Fruit fly (Drosophila melanogaster) whole organism, embryonic: Measurements from ENCODE around the gene Sap30.

Experiments
- BEAF-32 ChIP-seq: fragments of 200-800 bp; sonication (Bioruptor generic); optimal IDR thresholded peaks from 3 replicates; lab custom pipeline; 2017; ENCODE audit warnings: missing biosample characterization, missing genetic modification characterization, mild to moderate bottlenecking, moderate library complexity, missing genetic modification reagents
- CG10274 ChIP-seq: fragments of 200-800 bp; sonication (Bioruptor generic); optimal IDR thresholded peaks from 3 replicates; lab custom pipeline; 2017; ENCODE audit warnings: missing biosample characterization, mild to moderate bottlenecking, missing genetic modification characterization
- CG10654 ChIP-seq: fragments of 200-800 bp; sonication (Bioruptor generic); optimal IDR thresholded peaks from 2 replicates; lab custom pipeline; 2016; ENCODE audit warnings: missing biosample characterization, missing genetic modification characterization
- CG11247 ChIP-seq: fragments of 200-800 bp; sonication (Bioruptor generic); IDR thresholded peaks from 2 replicates; pipeline ENCODE4 v1.3.6; 2022; ENCODE audit warnings: missing biosample characterization, missing genetic modification characterization
- CG11398 ChIP-seq: fragments of 200-800 bp; sonication (Bioruptor generic); optimal IDR thresholded peaks from 2 replicates; lab custom pipeline; 2016; ENCODE audit warnings: missing biosample characterization, missing genetic modification characterization
- CG11560 ChIP-seq: fragments of 200-800 bp; sonication (Bioruptor generic); IDR thresholded peaks from 3 replicates; pipeline ENCODE4 v1.3.6; 2022; ENCODE audit warnings: missing biosample characterization, missing genetic modification characterization
- CG11696 ChIP-seq: fragments of 200-800 bp; sonication (Bioruptor generic); IDR thresholded peaks from 2 replicates; pipeline ENCODE4 v1.3.6; 2022; ENCODE audit warnings: missing biosample characterization, missing genetic modification characterization
- CG14441 ChIP-seq: fragments of 200-800 bp; sonication (Bioruptor generic); IDR thresholded peaks from 2 replicates; pipeline ENCODE4 v1.3.6; 2022; ENCODE audit warnings: missing biosample characterization, missing genetic modification characterization
- CG15479 ChIP-seq: fragments of 200-800 bp; sonication (Bioruptor generic); optimal IDR thresholded peaks from 3 replicates; lab custom pipeline; 2019; ENCODE audit warnings: missing biosample characterization, mild to moderate bottlenecking, missing genetic modification characterization, moderate library complexity
- CG17568 ChIP-seq: fragments of 200-800 bp; sonication (Bioruptor generic); optimal IDR thresholded peaks from 2 replicates; lab custom pipeline; 2018; ENCODE audit warnings: missing biosample characterization, mild to moderate bottlenecking, missing genetic modification characterization, moderate library complexity
- CG18764 ChIP-seq: fragments of 200-800 bp; sonication (Bioruptor generic); optimal IDR thresholded peaks from 3 replicates; lab custom pipeline; 2016; ENCODE audit warnings: missing biosample characterization, missing genetic modification characterization
- CG2116 ChIP-seq: fragments of 200-800 bp; sonication (Bioruptor generic); optimal IDR thresholded peaks from 3 replicates; lab custom pipeline; 2018; ENCODE audit warnings: missing biosample characterization, mild to moderate bottlenecking, missing genetic modification characterization
- CG3407 ChIP-seq: fragments of 200-800 bp; sonication (Bioruptor generic); optimal IDR thresholded peaks from 2 replicates; lab custom pipeline; 2018; ENCODE audit warnings: missing biosample characterization, mild to moderate bottlenecking, missing genetic modification characterization
- CG34224 ChIP-seq: fragments of 200-800 bp; sonication (Bioruptor generic); IDR thresholded peaks from 3 replicates; pipeline ENCODE4 v1.3.6; 2022; ENCODE audit warnings: missing biosample characterization, missing genetic modification characterization; ENCODE audit not compliant: partially characterized antibody
- CG4328 ChIP-seq: fragments of 200-800 bp; sonication (Bioruptor generic); optimal IDR thresholded peaks from 3 replicates; lab custom pipeline; 2017; ENCODE audit warnings: missing biosample characterization, missing genetic modification reagents, missing genetic modification characterization
- CG4707 ChIP-seq: fragments of 200-800 bp; sonication (Bioruptor generic); optimal IDR thresholded peaks from 2 replicates; lab custom pipeline; 2018; ENCODE audit warnings: missing biosample characterization, mild to moderate bottlenecking, missing genetic modification characterization, moderate library complexity
- CG6791 ChIP-seq: fragments of 200-800 bp; sonication (Bioruptor generic); IDR thresholded peaks from 3 replicates; pipeline ENCODE4 v1.3.6; 2022; ENCODE audit warnings: missing biosample characterization, missing genetic modification characterization; ENCODE audit not compliant: partially characterized antibody
- CG7357 ChIP-seq: fragments of 200-800 bp; sonication (Bioruptor generic); IDR thresholded peaks from 3 replicates; pipeline ENCODE4 v1.3.6; 2022; ENCODE audit warnings: missing biosample characterization, missing genetic modification characterization
- CG9727 ChIP-seq: fragments of 200-800 bp; sonication (Bioruptor generic); optimal IDR thresholded peaks from 3 replicates; lab custom pipeline; 2017; ENCODE audit warnings: missing biosample characterization, mild to moderate bottlenecking, missing genetic modification characterization
- CG9932 ChIP-seq: fragments of 200-800 bp; sonication (Bioruptor generic); IDR thresholded peaks from 2 replicates; pipeline ENCODE4 v1.3.6; 2022; ENCODE audit warnings: missing biosample characterization, missing genetic modification characterization
- CoRest ChIP-seq: fragments of 200-800 bp; sonication (Bioruptor generic); optimal IDR thresholded peaks from 3 replicates; lab custom pipeline; 2018; ENCODE audit warnings: missing biosample characterization, mild to moderate bottlenecking, missing genetic modification characterization, moderate library complexity
- Dfd ChIP-seq, 2 experiments: fragments of >200 bp; optimal IDR thresholded peaks; 2 replicates each; lab custom pipeline; 2017; ENCODE audit warnings: missing biosample characterization in 2 of 2, missing genetic modification characterization in 2 of 2
- Gsc ChIP-seq: fragments of 200-800 bp; sonication (Bioruptor generic); IDR thresholded peaks from 2 replicates; pipeline ENCODE4 v1.3.6; 2022; ENCODE audit warnings: missing biosample characterization, missing genetic modification characterization
- H15 ChIP-seq: fragments of 200-800 bp; sonication (Bioruptor generic); IDR thresholded peaks from 3 replicates; pipeline ENCODE4 v1.3.6; 2022; ENCODE audit warnings: missing biosample characterization, missing genetic modification characterization
- Hr39 ChIP-seq: fragments of >200 bp; optimal IDR thresholded peaks from 2 replicates; lab custom pipeline; 2017
- MBD-R2 ChIP-seq: fragments of 200-800 bp; sonication (Bioruptor generic); IDR thresholded peaks from 2 replicates; pipeline ENCODE4 v1.3.6; 2022; ENCODE audit warnings: missing biosample characterization, missing genetic modification characterization
- Med ChIP-seq: fragments of 200-800 bp; sonication (Bioruptor generic); peaks from one replicate; lab custom pipeline; 2016; ENCODE audit warnings: missing biosample characterization, missing genetic modification characterization, mild to moderate bottlenecking, inconsistent platforms, moderate library complexity
- Opbp ChIP-seq: fragments of 200-800 bp; sonication (Bioruptor generic); IDR thresholded peaks from 3 replicates; pipeline ENCODE4 v1.3.6; 2022; ENCODE audit warnings: missing biosample characterization, missing genetic modification characterization; ENCODE audit not compliant: partially characterized antibody
- Rfx ChIP-seq: fragments of 200-800 bp; sonication (Bioruptor generic); IDR thresholded peaks from 2 replicates; pipeline ENCODE4 v1.3.6; 2022; ENCODE audit warnings: missing biosample characterization, missing genetic modification characterization
- Rx ChIP-seq: fragments of 200-800 bp; sonication (Bioruptor generic); IDR thresholded peaks from 2 replicates; pipeline ENCODE4 v1.3.6; 2022; ENCODE audit warnings: missing biosample characterization, missing genetic modification characterization
- Scr ChIP-seq: fragments of 200-800 bp; sonication (Bioruptor generic); IDR thresholded peaks from 2 replicates; pipeline ENCODE4 v1.3.6; 2022; ENCODE audit warnings: missing biosample characterization, missing genetic modification characterization; ENCODE audit not compliant: partially characterized antibody
- Usf ChIP-seq: fragments of 200-800 bp; sonication (Bioruptor generic); optimal IDR thresholded peaks from 2 replicates; lab custom pipeline; 2017; ENCODE audit warnings: missing genotype, missing biosample characterization, missing genetic modification characterization
- Xrp1 ChIP-seq: fragments of 200-800 bp; sonication (Bioruptor generic); IDR thresholded peaks from 2 replicates; pipeline ENCODE4 v1.3.6; 2022; ENCODE audit warnings: missing biosample characterization, missing genetic modification characterization
- bbx ChIP-seq: fragments of 200-800 bp; sonication (Bioruptor generic); IDR thresholded peaks from 2 replicates; pipeline ENCODE4 v1.3.6; 2022; ENCODE audit warnings: missing biosample characterization, missing genetic modification characterization; ENCODE audit not compliant: partially characterized antibody
- cato ChIP-seq: fragments of 200-800 bp; sonication (Bioruptor generic); optimal IDR thresholded peaks from 2 replicates; lab custom pipeline; 2016; ENCODE audit warnings: missing biosample characterization, missing genetic modification characterization, borderline replicate concordance
- da ChIP-seq: fragments of 200-800 bp; sonication (Bioruptor generic); optimal IDR thresholded peaks from 2 replicates; lab custom pipeline; 2016; ENCODE audit warnings: missing biosample characterization, missing genetic modification characterization
- emc ChIP-seq: fragments of 200-800 bp; sonication (Bioruptor generic); optimal IDR thresholded peaks from 2 replicates; lab custom pipeline; 2016; ENCODE audit warnings: missing biosample characterization, missing genetic modification characterization
- ems ChIP-seq: fragments of 200-800 bp; sonication (Bioruptor generic); optimal IDR thresholded peaks from 3 replicates; lab custom pipeline; 2016; ENCODE audit warnings: missing biosample characterization, missing genetic modification characterization
- exex ChIP-seq: fragments of 200-800 bp; sonication (Bioruptor generic); optimal IDR thresholded peaks from 4 replicates; lab custom pipeline; 2018; ENCODE audit warnings: missing biosample characterization, mild to moderate bottlenecking, missing genetic modification characterization, moderate library complexity
- fu2 ChIP-seq: fragments of 200-800 bp; sonication (Bioruptor generic); optimal IDR thresholded peaks from 2 replicates; lab custom pipeline; 2016; ENCODE audit warnings: missing biosample characterization, missing genetic modification characterization
- ken ChIP-seq: fragments of 200-800 bp; sonication (Bioruptor generic); IDR thresholded peaks from 3 replicates; pipeline ENCODE4 v1.3.6; 2022; ENCODE audit warnings: missing biosample characterization, missing genetic modification characterization
- mam ChIP-seq: fragments of 200-800 bp; sonication (Bioruptor generic); optimal IDR thresholded peaks from 3 replicates; lab custom pipeline; 2016; ENCODE audit warnings: missing biosample characterization, missing genetic modification characterization
- nom ChIP-seq: fragments of 200-800 bp; sonication (Bioruptor generic); optimal IDR thresholded peaks from 2 replicates; lab custom pipeline; 2017; ENCODE audit warnings: missing biosample characterization, missing genetic modification characterization, mild to moderate bottlenecking, moderate library complexity, missing genetic modification reagents
- p53 ChIP-seq: fragments of 200-800 bp; sonication (Bioruptor generic); optimal IDR thresholded peaks from 2 replicates; lab custom pipeline; 2016; ENCODE audit warnings: missing biosample characterization, missing genetic modification characterization
- pnt ChIP-seq: fragments of 200-800 bp; sonication (Bioruptor generic); optimal IDR thresholded peaks from 3 replicates; lab custom pipeline; 2016; ENCODE audit warnings: missing biosample characterization, missing genetic modification characterization
- psq ChIP-seq: fragments of 200-800 bp; sonication (Bioruptor generic); optimal IDR thresholded peaks from 2 replicates; lab custom pipeline; 2017; ENCODE audit warnings: missing biosample characterization, missing genetic modification characterization
- sd ChIP-seq: fragments of 200-800 bp; sonication (Bioruptor generic); optimal IDR thresholded peaks from 3 replicates; lab custom pipeline; 2018; ENCODE audit warnings: missing biosample characterization, mild to moderate bottlenecking, missing genetic modification characterization, moderate library complexity
- sens ChIP-seq: fragments of 200-800 bp; sonication (Bioruptor generic); peaks from one replicate; lab custom pipeline; 2016; ENCODE audit warnings: missing biosample characterization, missing genetic modification characterization
- stwl ChIP-seq: fragments of 200-800 bp; sonication (Bioruptor generic); optimal IDR thresholded peaks from 3 replicates; lab custom pipeline; 2018; ENCODE audit warnings: missing biosample characterization, mild to moderate bottlenecking, missing genetic modification characterization, moderate library complexity
- vnd ChIP-seq: fragments of 200-800 bp; sonication (Bioruptor generic); IDR thresholded peaks from 3 replicates; pipeline ENCODE4 v1.3.6; 2022; ENCODE audit warnings: missing biosample characterization, missing genetic modification characterization; ENCODE audit not compliant: partially characterized antibody

Sap30 gene

DNA sequence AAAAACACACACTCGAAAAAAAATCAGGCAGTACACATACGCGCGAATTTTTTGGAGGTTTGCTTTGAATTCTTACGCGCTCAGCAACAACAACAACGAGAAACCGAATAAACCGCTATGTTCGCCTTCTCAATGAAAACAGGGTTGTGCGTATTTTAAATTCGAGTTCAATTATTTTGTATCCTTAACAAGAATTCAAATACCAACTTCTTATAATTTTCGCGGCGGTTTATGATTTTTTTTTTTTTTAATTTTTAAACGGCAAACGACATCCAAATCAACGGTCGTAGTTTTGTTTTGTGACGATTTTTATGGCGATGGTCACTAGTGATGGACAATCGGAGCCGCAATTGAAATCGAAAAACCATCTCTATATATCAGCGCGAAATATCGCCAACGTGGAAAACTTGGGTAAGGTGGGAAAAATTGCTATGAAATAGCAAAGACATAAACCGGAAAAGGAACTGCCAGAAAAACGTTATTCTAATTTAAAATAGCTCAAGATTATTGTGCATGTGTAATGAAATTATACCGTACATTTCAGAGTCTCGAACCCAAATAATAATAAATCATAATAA lies 35.4 kb upstream of the Sap30 start, which contains the start of gene goe (continued):
- TF ChIP-seq CG11696 (GFP tag; lab: Robert Waterston, UW) (no peak), CG34224 (GFP tag; lab: Robert Waterston, UW) (peak; percentile 86), CG15479 (GFP tag; lab: Kevin White, UChicago) (no peak), pnt (GFP tag; lab: Kevin White, UChicago) (peak; percentile 71), Usf (GFP tag; lab: Kevin White, UChicago) (peak; percentile 67), H15 (GFP tag; lab: Robert Waterston, UW) (peak; percentile 68; the same call in 2 of the 3 replicates), vnd (GFP tag; lab: Robert Waterston, UW) (peak; percentile 76), CG17568 (GFP tag; lab: Kevin White, UChicago) (peak; percentile 83), p53 (peak; percentile 85), mam (GFP tag; lab: Kevin White, UChicago) (peak; percentile 89), bbx (GFP tag; lab: Robert Waterston, UW) (peak; percentile 95), CG9727 (GFP tag; lab: Kevin White, UChicago) (peak; percentile 84), CG18764 (GFP tag; lab: Kevin White, UChicago) (peak; percentile 47), CG10654 (GFP tag; lab: Kevin White, UChicago) (peak; percentile 74), Opbp (peak; percentile 98), CG4328 (GFP tag; lab: Kevin White, UChicago) (peak; percentile 64), CG6791 (GFP tag; lab: Robert Waterston, UW) (peak; percentile 83), CG14441 (GFP tag; lab: Robert Waterston, UW) (peak; percentile 78), stwl (peak; percentile 61), Rx (GFP tag; lab: Robert Waterston, UW) (peak; percentile 69), Rfx (GFP tag; lab: Robert Waterston, UW) (peak; percentile 91), CG11398 (GFP tag; lab: Kevin White, UChicago) (peak; percentile 73), CG9932 (GFP tag; lab: Robert Waterston, UW) (peak; percentile 92), BEAF-32 (GFP tag; lab: Kevin White, UChicago) (peak; percentile 97), sens (GFP tag; lab: Kevin White, UChicago) (peak; percentile 97), fu2 (GFP tag; lab: Kevin White, UChicago) (peak; percentile 87), CG2116 (GFP tag; lab: Kevin White, UChicago) (peak; percentile 87), CG4707 (peak; percentile 63), cato (GFP tag; lab: Kevin White, UChicago) (peak; percentile 29), CG10274 (peak; percentile 19), CG7357 (no peak), ems (peak; percentile 64), emc (GFP tag; lab: Kevin White, UChicago) (peak; percentile 59), CG11247 (GFP tag; lab: Robert Waterston, UW) (peak; percentile 84), Med (GFP tag; lab: Kevin White, UChicago) (peak; percentile 98), nom (GFP tag; lab: Kevin White, UChicago) (no peak), CG3407 (GFP tag; lab: Kevin White, UChicago) (peak; percentile 76), CG11560 (tag; lab: Robert Waterston, UW) (peak; percentile 51; the same call in 2 of the 3 replicates), Gsc (GFP tag; lab: Robert Waterston, UW) (no peak), sd (peak; percentile 4), exex (tag; lab: Kevin White, UChicago) (peak; percentile 33), ken (GFP tag; lab: Robert Waterston, UW) (peak; percentile 88), MBD-R2 (GFP tag; lab: Robert Waterston, UW) (peak; percentile 67), da (GFP tag; lab: Kevin White, UChicago) (peak; percentile 75), Scr (GFP tag; lab: Robert Waterston, UW) (peak; percentile 89), CoRest (tag; lab: Kevin White, UChicago) (peak; percentile 82), Dfd (GFP tag; optimal IDR thresholded peaks at IDR 0.05; lab: Kevin White, UChicago) (no peak), Xrp1 (GFP tag; lab: Robert Waterston, UW) (peak; percentile 54), psq (peak; percentile 52), Hr39 (no peak)
